Fruit fly (Drosophila melanogaster) whole organism, prepupa: ENCODE data around the gene Cad89D.

Experiments used
- CG6163 ChIP-seq: fragments of 200-800 bp; sonication (Bioruptor generic); IDR thresholded peaks from 3 replicates; pipeline ENCODE4 v1.3.6; 2022; ENCODE audit warnings: missing biosample characterization, missing genetic modification characterization
- Eip78C ChIP-seq: fragments of 200-800 bp; sonication (Bioruptor generic); peaks from one replicate; lab custom pipeline; 2016; ENCODE audit warnings: missing biosample characterization, missing genetic modification characterization
- Eip93F ChIP-seq: fragments of 200-800 bp; sonication (Bioruptor generic); optimal IDR thresholded peaks from 2 replicates; lab custom pipeline; 2016; ENCODE audit warnings: missing biosample characterization, mild to moderate bottlenecking, missing genetic modification characterization

dm6 chr3R:16504541-16504940, 9.3 kb upstream of the Cad89D start:
- TF ChIP-seq Eip78C (GFP tag; lab: Kevin White, UChicago) (no peak), CG6163 (GFP tag; lab: Robert Waterston, UW) (no peak), Eip93F (GFP tag; lab: Kevin White, UChicago) (no peak)
